Worm (Caenorhabditis elegans) whole organism, young adult: ENCODE data around the gene T08E11.1.

ENCODE experiments used
- B0019.2 ChIP-seq: fragments of 200-800 bp; sonication (Bioruptor generic); conservative IDR thresholded peaks from 2 replicates; pipeline ENCODE4 v1.3.6; 2022; ENCODE audit warnings: missing genetic modification reagents, missing genetic modification characterization, missing compliant biosample characterization
- B0261.1 ChIP-seq: sonication (generic microtip); optimal IDR thresholded peaks from 2 replicates; lab custom pipeline; 2016; ENCODE audit warnings: mild to moderate bottlenecking, missing genetic modification characterization, moderate library complexity, missing compliant biosample characterization
- B0336.3 ChIP-seq: fragments of 200-800 bp; sonication (Bioruptor generic); IDR thresholded peaks from 2 replicates; pipeline ENCODE4 v1.3.6; 2022; ENCODE audit warnings: missing genetic modification characterization, missing compliant biosample characterization
- F33H1.4 ChIP-seq: fragments of 200-800 bp; sonication (Bioruptor generic); IDR thresholded peaks from 2 replicates; pipeline ENCODE4 v1.3.6; 2022; ENCODE audit warnings: missing genetic modification reagents, missing genetic modification characterization, missing compliant biosample characterization
- K12H6.12 ChIP-seq: fragments of 200-800 bp; sonication (Bioruptor generic); optimal IDR thresholded peaks from 2 replicates; lab custom pipeline; 2018; ENCODE audit warnings: mild to moderate bottlenecking, missing genetic modification characterization, missing compliant biosample characterization
- T07F8.4 ChIP-seq: sonication (generic microtip); optimal IDR thresholded peaks from 2 replicates; lab custom pipeline; 2016; ENCODE audit warnings: mild to moderate bottlenecking, missing genetic modification characterization, moderate library complexity, missing compliant biosample characterization
- Y53F4B.3 ChIP-seq: fragments of 200-800 bp; sonication (Bioruptor generic); IDR thresholded peaks from 2 replicates; pipeline ENCODE4 v1.3.6; 2022; ENCODE audit warnings: missing genetic modification reagents, missing genetic modification characterization, missing compliant biosample characterization
- Y56A3A.18 ChIP-seq: fragments of 200-800 bp; sonication (Bioruptor generic); IDR thresholded peaks from 2 replicates; pipeline ENCODE4 v1.3.6; 2022; ENCODE audit warnings: missing genetic modification reagents, missing genetic modification characterization, missing compliant biosample characterization
- Y79H2A.3 ChIP-seq: fragments of 200-800 bp; sonication (Bioruptor generic); conservative IDR thresholded peaks from 2 replicates; pipeline ENCODE4 v1.3.6; 2022; ENCODE audit warnings: missing genetic modification reagents, missing genetic modification characterization, missing compliant biosample characterization
- akir-1 ChIP-seq: fragments of 200-800 bp; sonication (Bioruptor generic); optimal IDR thresholded peaks from 2 replicates; lab custom pipeline; 2018; ENCODE audit warnings: mild to moderate bottlenecking, missing genetic modification characterization, moderate library complexity, missing compliant biosample characterization
- aptf-2 ChIP-seq: fragments of 200-800 bp; sonication (Bioruptor generic); conservative IDR thresholded peaks from 2 replicates; pipeline ENCODE4 v1.3.6; 2022; ENCODE audit warnings: missing genetic modification reagents, missing genetic modification characterization, missing compliant biosample characterization
- aptf-3 ChIP-seq: fragments of 200-800 bp; sonication (Bioruptor generic); IDR thresholded peaks from 2 replicates; pipeline ENCODE4 v1.3.6; 2022; ENCODE audit warnings: missing genetic modification characterization, missing compliant biosample characterization
- atf-7 ChIP-seq: sonication (generic microtip); optimal IDR thresholded peaks from 2 replicates; lab custom pipeline; 2017; ENCODE audit warnings: mild to moderate bottlenecking, missing genetic modification characterization, missing compliant biosample characterization
- attf-5 ChIP-seq: fragments of 200-800 bp; sonication (Bioruptor generic); optimal IDR thresholded peaks from 2 replicates; lab custom pipeline; 2018; ENCODE audit warnings: mild to moderate bottlenecking, missing genetic modification characterization, missing compliant biosample characterization
- cebp-2 ChIP-seq: fragments of 200-800 bp; sonication (Bioruptor generic); IDR thresholded peaks from 2 replicates; pipeline ENCODE4 v1.3.6; 2022; ENCODE audit warnings: missing genetic modification characterization, missing compliant biosample characterization
- ceh-100 ChIP-seq: fragments of 200-800 bp; sonication (Bioruptor generic); IDR thresholded peaks from 2 replicates; pipeline ENCODE4 v1.3.6; 2022; ENCODE audit warnings: missing genetic modification reagents, missing genetic modification characterization, missing compliant biosample characterization
- ceh-40 ChIP-seq: fragments of 200-800 bp; sonication (Bioruptor generic); IDR thresholded peaks from 2 replicates; pipeline ENCODE4 v1.3.6; 2022; ENCODE audit warnings: missing genetic modification characterization, missing compliant biosample characterization
- ceh-79 ChIP-seq: sonication (generic microtip); optimal IDR thresholded peaks from 2 replicates; lab custom pipeline; 2017; ENCODE audit warnings: mild to moderate bottlenecking, missing genetic modification characterization, missing compliant biosample characterization
- dox-1 ChIP-seq: fragments of 200-800 bp; sonication (Bioruptor generic); IDR thresholded peaks from 2 replicates; pipeline ENCODE4 v1.3.6; 2022; ENCODE audit warnings: missing genetic modification reagents, missing genetic modification characterization, missing compliant biosample characterization
- efl-1 ChIP-seq: fragments of 150-350 bp; optimal IDR thresholded peaks from 2 replicates; lab custom pipeline; 2014; ENCODE audit warnings: missing biosample characterization, missing genetic modification reagents, missing genetic modification characterization
- egrh-3 ChIP-seq: fragments of 200-800 bp; sonication (Bioruptor generic); IDR thresholded peaks from 2 replicates; pipeline ENCODE4 v1.3.6; 2022; ENCODE audit warnings: missing genetic modification reagents, missing genetic modification characterization, missing compliant biosample characterization
- ets-4 ChIP-seq: fragments of 200-800 bp; sonication (Bioruptor generic); optimal IDR thresholded peaks from 2 replicates; lab custom pipeline; 2018; ENCODE audit warnings: mild to moderate bottlenecking, missing genetic modification characterization, missing compliant biosample characterization
- fkh-3 ChIP-seq: sonication (generic microtip); optimal IDR thresholded peaks from 2 replicates; lab custom pipeline; 2016; ENCODE audit warnings: mild to moderate bottlenecking, missing genetic modification characterization, missing compliant biosample characterization
- gei-17 ChIP-seq: fragments of 200-800 bp; sonication (Bioruptor generic); optimal IDR thresholded peaks from 2 replicates; lab custom pipeline; 2018; ENCODE audit warnings: mild to moderate bottlenecking, missing genetic modification characterization, missing compliant biosample characterization
- him-1 ChIP-seq: sonication (generic microtip); optimal IDR thresholded peaks from 2 replicates; lab custom pipeline; 2016; ENCODE audit warnings: missing genotype, missing genetic modification reagents, missing genetic modification characterization, missing compliant biosample characterization
- hlh-26 ChIP-seq: fragments of 200-800 bp; sonication (Bioruptor generic); conservative IDR thresholded peaks from 2 replicates; pipeline ENCODE4 v1.3.6; 2022; ENCODE audit warnings: missing genetic modification reagents, missing genetic modification characterization, missing compliant biosample characterization
- hrde-1 ChIP-seq: sonication (generic microtip); optimal IDR thresholded peaks from 2 replicates; lab custom pipeline; 2016; ENCODE audit warnings: missing genetic modification characterization, mild to moderate bottlenecking, missing compliant biosample characterization, moderate library complexity, missing genotype, missing genetic modification reagents, borderline replicate concordance
- hsf-1 ChIP-seq: fragments of 200-800 bp; sonication (Bioruptor generic); IDR thresholded peaks from 2 replicates; pipeline ENCODE4 v1.3.6; 2022; ENCODE audit warnings: missing genetic modification reagents, missing genetic modification characterization, missing compliant biosample characterization
- let-607 ChIP-seq, 2 experiments: fragments of 200-800 bp in 1 of 2; sonication (Bioruptor generic) in 1 of 2; sonication (generic microtip) in 1 of 2; optimal IDR thresholded peaks; 2 replicates each; lab custom pipeline; 2016 to 2018; ENCODE audit warnings: mild to moderate bottlenecking in 2 of 2, missing compliant biosample characterization in 2 of 2, missing genetic modification characterization in 2 of 2, moderate library complexity in 2 of 2, missing genotype in 1 of 2
- lsl-1 ChIP-seq: fragments of 200-800 bp; sonication (Bioruptor generic); optimal IDR thresholded peaks from 2 replicates; lab custom pipeline; 2018; ENCODE audit warnings: mild to moderate bottlenecking, missing genetic modification characterization, moderate library complexity, missing compliant biosample characterization
- madf-3 ChIP-seq: fragments of 200-800 bp; sonication (Bioruptor generic); IDR thresholded peaks from 2 replicates; pipeline ENCODE4 v1.3.6; 2022; ENCODE audit warnings: missing genetic modification reagents, missing genetic modification characterization, missing compliant biosample characterization
- mcd-1 ChIP-seq: fragments of 200-800 bp; sonication (Bioruptor generic); IDR thresholded peaks from 2 replicates; pipeline ENCODE4 v1.3.6; 2022; ENCODE audit warnings: missing genetic modification reagents, missing genetic modification characterization, missing compliant biosample characterization
- nfyb-1 ChIP-seq: fragments of 200-800 bp; sonication (Bioruptor generic); IDR thresholded peaks from 2 replicates; pipeline ENCODE4 v1.3.6; 2022; ENCODE audit warnings: missing genetic modification reagents, missing genetic modification characterization, missing compliant biosample characterization
- nhr-120 ChIP-seq: fragments of 200-800 bp; sonication (Bioruptor generic); IDR thresholded peaks from 2 replicates; pipeline ENCODE4 v1.3.6; 2022; ENCODE audit warnings: missing genetic modification characterization, missing compliant biosample characterization
- nhr-80 ChIP-seq: sonication (generic microtip); optimal IDR thresholded peaks from 2 replicates; lab custom pipeline; 2016; ENCODE audit warnings: missing genetic modification characterization, missing compliant biosample characterization
- nhr-90 ChIP-seq: sonication (generic microtip); optimal IDR thresholded peaks from 2 replicates; lab custom pipeline; 2016; ENCODE audit warnings: missing genotype, mild to moderate bottlenecking, missing genetic modification characterization, missing compliant biosample characterization
- rcor-1 ChIP-seq: fragments of 200-800 bp; sonication (Bioruptor generic); IDR thresholded peaks from 2 replicates; pipeline ENCODE4 v1.3.6; 2022; ENCODE audit warnings: missing genetic modification reagents, missing genetic modification characterization, missing compliant biosample characterization
- rec-8 ChIP-seq, 2 experiments: sonication (generic microtip); optimal IDR thresholded peaks; 2 replicates each; lab custom pipeline; 2016; ENCODE audit warnings: mild to moderate bottlenecking in 2 of 2, missing genetic modification characterization in 2 of 2, missing genetic modification reagents in 2 of 2, missing genotype in 2 of 2, missing biosample characterization in 1 of 2, missing compliant biosample characterization in 1 of 2, moderate library complexity in 1 of 2
- snpc-1.1 ChIP-seq: sonication (generic microtip); optimal IDR thresholded peaks from 2 replicates; lab custom pipeline; 2017; ENCODE audit warnings: missing genetic modification characterization, mild to moderate bottlenecking, missing compliant biosample characterization, antibody characterized with exemption, moderate library complexity, missing genotype, missing genetic modification reagents; ENCODE audit not compliant: insufficient read depth
- snpc-3.4 ChIP-seq: sonication (generic microtip); optimal IDR thresholded peaks from 2 replicates; lab custom pipeline; 2017; ENCODE audit warnings: missing genetic modification characterization, mild to moderate bottlenecking, missing compliant biosample characterization, antibody characterized with exemption, moderate library complexity, missing genotype, missing genetic modification reagents
- somi-1 ChIP-seq: fragments of 200-800 bp; sonication (Bioruptor generic); optimal IDR thresholded peaks from 2 replicates; lab custom pipeline; 2018; ENCODE audit warnings: mild to moderate bottlenecking, missing genetic modification characterization, missing compliant biosample characterization
- tbp1 ChIP-seq: fragments of 200-800 bp; sonication (Bioruptor generic); optimal IDR thresholded peaks from 2 replicates; lab custom pipeline; 2018; ENCODE audit warnings: mild to moderate bottlenecking, missing genetic modification characterization, missing compliant biosample characterization
- ztf-18 ChIP-seq: sonication (generic microtip); optimal IDR thresholded peaks from 2 replicates; lab custom pipeline; 2016; ENCODE audit warnings: missing genotype, mild to moderate bottlenecking, missing genetic modification characterization, missing compliant biosample characterization
- ztf-26 ChIP-seq: sonication (generic microtip); optimal IDR thresholded peaks from 2 replicates; lab custom pipeline; 2017; ENCODE audit warnings: missing genetic modification characterization, missing compliant biosample characterization
- ztf-3 ChIP-seq: fragments of 200-800 bp; sonication (Bioruptor generic); optimal IDR thresholded peaks from 2 replicates; lab custom pipeline; 2018; ENCODE audit warnings: mild to moderate bottlenecking, missing genetic modification characterization, missing compliant biosample characterization

Gene T08E11.1

ce11 chrII:1850299-1850698 lies 14.0 kb downstream of the T08E11.1 start, which contains the start of gene fbxb-96:
fbxb-96 (minus strand) TSS chrII:1850399.
- TF ChIP-seq B0336.3: no peak
- no peak for TF ChIP-seq hsf-1 (GFP tag; lab: Robert Waterston, UW)
- no peak for TF ChIP-seq hrde-1 (tag; lab: Kevin White, UChicago)
- TF ChIP-seq somi-1 (GFP tag; lab: Kevin White, UChicago): no peak
- TF ChIP-seq B0261.1 (tag; lab: Kevin White, UChicago): no peak
- no peak for TF ChIP-seq him-1 (tag; lab: Kevin White, UChicago)
- no peak for TF ChIP-seq let-607 (tag; optimal IDR thresholded peaks at IDR 0.05; lab: Kevin White, UChicago)
- TF ChIP-seq ztf-18 (tag; lab: Kevin White, UChicago): no peak
- TF ChIP-seq nhr-120 (GFP tag; lab: Robert Waterston, UW): no peak
- TF ChIP-seq Y79H2A.3 (GFP tag; lab: Robert Waterston, UW): no peak

- no peak for TF ChIP-seq him-1 (tag; lab: Kevin White, UChicago)
- TF ChIP-seq efl-1: no peak
- no peak for TF ChIP-seq cebp-2
- TF ChIP-seq egrh-3 (GFP tag; lab: Robert Waterston, UW): no peak
- TF ChIP-seq Y56A3A.18 (GFP tag; lab: Robert Waterston, UW): no peak
- TF ChIP-seq hlh-26 (GFP tag; lab: Robert Waterston, UW): no peak
- TF ChIP-seq F33H1.4 (GFP tag; lab: Robert Waterston, UW): no peak
- no peak for TF ChIP-seq snpc-1.1 (tag; lab: Kevin White, UChicago)
- no peak for TF ChIP-seq rcor-1 (GFP tag; lab: Robert Waterston, UW)
- no peak for TF ChIP-seq T07F8.4 (tag; lab: Kevin White, UChicago)
- no peak for TF ChIP-seq Y53F4B.3 (GFP tag; lab: Robert Waterston, UW)
- no peak for TF ChIP-seq K12H6.12 (tag; lab: Kevin White, UChicago)
- TF ChIP-seq rec-8 (tag; optimal IDR thresholded peaks at IDR 0.05; lab: Kevin White, UChicago): no peak
- no peak for TF ChIP-seq lsl-1
- no peak for TF ChIP-seq ceh-40 (GFP tag; lab: Robert Waterston, UW)
- no peak for TF ChIP-seq akir-1
Observed at ce11 chrII:1850840-1851294, 14.6 kb downstream of the T08E11.1 start, which contains the start of gene C52E2.3. C52E2.3 (plus strand) TSS chrII:1851244.

ce11 chrII:1851716-1852115 lies 15.4 kb downstream of the T08E11.1 start:
- TF ChIP-seq ets-4 (GFP tag; lab: Kevin White, UChicago): peak; percentile 85
- TF ChIP-seq fkh-3 (tag; lab: Kevin White, UChicago): no peak
- 0 out of 2 replicates have a peak, but pooled peaks have one; percentile 21 for TF ChIP-seq mcd-1 (GFP tag; lab: Robert Waterston, UW)
- no peak for TF ChIP-seq ceh-79
- no peak for TF ChIP-seq aptf-2 (GFP tag; lab: Robert Waterston, UW)
- TF ChIP-seq Y79H2A.3 (GFP tag; lab: Robert Waterston, UW): no peak
- TF ChIP-seq nhr-80 (tag; lab: Kevin White, UChicago): peak; percentile 91
- TF ChIP-seq ceh-100 (GFP tag; lab: Robert Waterston, UW): no peak
- no peak for TF ChIP-seq efl-1
- peak; percentile 73 for TF ChIP-seq dox-1 (GFP tag; lab: Robert Waterston, UW)
- no peak for TF ChIP-seq aptf-3
- no peak for TF ChIP-seq snpc-3.4 (tag; lab: Kevin White, UChicago)
- no peak for TF ChIP-seq madf-3 (GFP tag; lab: Robert Waterston, UW)
- TF ChIP-seq atf-7 (tag; lab: Kevin White, UChicago): peak; percentile 56
- TF ChIP-seq nhr-90 (tag; lab: Kevin White, UChicago): no peak
- no peak for TF ChIP-seq attf-5 (GFP tag; lab: Kevin White, UChicago)
- TF ChIP-seq gei-17: no peak
- peak; percentile 7 for TF ChIP-seq ztf-26 (tag; lab: Kevin White, UChicago)
- TF ChIP-seq let-607 (tag; optimal IDR thresholded peaks at IDR 0.05; lab: Kevin White, UChicago): no peak
- TF ChIP-seq ztf-3 (GFP tag; lab: Kevin White, UChicago): no peak
- peak; percentile 42 for TF ChIP-seq tbp1
- TF ChIP-seq snpc-1.1 (tag; lab: Kevin White, UChicago): no peak
- no peak for TF ChIP-seq B0019.2 (GFP tag; lab: Robert Waterston, UW)
- peak; percentile 45; the same call in 1 of the 2 replicates for TF ChIP-seq nfyb-1 (GFP tag; lab: Robert Waterston, UW)
